Fruit fly (Drosophila melanogaster): ENCODE results near the gene rod.

rod gene

DNA sequence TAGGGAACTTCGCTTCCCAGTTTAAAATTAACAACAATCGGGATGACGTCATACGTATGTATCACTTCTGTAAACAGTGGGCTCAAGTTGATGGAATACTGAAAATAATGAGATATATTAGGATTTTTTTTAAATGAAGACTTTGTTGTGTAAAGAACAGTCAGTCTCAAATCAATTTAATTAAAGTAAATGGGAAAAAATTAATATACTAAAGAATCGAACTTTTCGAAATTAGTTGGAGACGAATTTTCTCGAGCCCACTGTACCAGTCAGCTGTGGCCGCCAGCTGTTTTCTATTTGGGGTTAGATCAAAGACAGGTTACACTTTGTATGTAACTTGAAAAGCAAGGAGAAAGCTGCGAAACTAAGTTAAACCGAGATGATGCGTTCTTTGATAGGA, 7.6 kb downstream of the rod start, which contains the start of gene CG1635 (continued):
- TF ChIP-seq CG6163 (GFP tag; IDR thresholded peaks at IDR 0.05) (peak; percentile 99), CG11762 (GFP tag; optimal IDR thresholded peaks at IDR 0.05; ENCODE audit: insufficient read depth) (peak; percentile 97), CG15336 (GFP tag; IDR thresholded peaks at IDR 0.05) (peak; percentile 100), eg (GFP tag; IDR thresholded peaks at IDR 0.05) (peak; percentile 100), Hr39 (GFP tag; optimal IDR thresholded peaks at IDR 0.05) (peak; percentile 98), lz (GFP tag; optimal IDR thresholded peaks at IDR 0.05) (peak; percentile 99), Eip75B (GFP tag; optimal IDR thresholded peaks at IDR 0.05) (peak; percentile 97), Smox (GFP tag; optimal IDR thresholded peaks at IDR 0.05) (peak; percentile 97), dsx (GFP tag; optimal IDR thresholded peaks at IDR 0.05; ENCODE audit: poor library complexity, severe bottlenecking) (peak; percentile 87), Lpt (GFP tag; optimal IDR thresholded peaks at IDR 0.05) (peak; percentile 99), achi (GFP tag; optimal IDR thresholded peaks at IDR 0.05) (peak; percentile 99), Hr4 (GFP tag; optimal IDR thresholded peaks at IDR 0.05) (peak; percentile 100), CG6276 (GFP tag; optimal IDR thresholded peaks at IDR 0.05) (peak; percentile 100), CG6854 (GFP tag; optimal IDR thresholded peaks at IDR 0.05) (peak; percentile 97), CG16779 (tag; optimal IDR thresholded peaks at IDR 0.05) (peak; percentile 94), CG6808 (GFP tag; optimal IDR thresholded peaks at IDR 0.05) (peak; percentile 94), CG3032 (tag; optimal IDR thresholded peaks at IDR 0.05) (peak; percentile 97), Sox14 (GFP tag; optimal IDR thresholded peaks at IDR 0.05) (peak; percentile 99), topi (GFP tag; optimal IDR thresholded peaks at IDR 0.05) (peak; percentile 98), pdm3 (GFP tag; optimal IDR thresholded peaks at IDR 0.05) (peak; percentile 98), CG11294 (GFP tag; IDR thresholded peaks at IDR 0.05) (peak; percentile 99), spab (GFP tag; optimal IDR thresholded peaks at IDR 0.05) (peak; percentile 94), svp (GFP tag) (peak; percentile 100), CG3919 (GFP tag; optimal IDR thresholded peaks at IDR 0.05) (peak; percentile 98), vri (GFP tag; optimal IDR thresholded peaks at IDR 0.05) (peak; percentile 98), fd59A (GFP tag; optimal IDR thresholded peaks at IDR 0.05) (peak; percentile 91), CG31627 (GFP tag; optimal IDR thresholded peaks at IDR 0.05) (peak; percentile 97), esn (GFP tag; optimal IDR thresholded peaks at IDR 0.05) (peak; percentile 99), fd85E (GFP tag; optimal IDR thresholded peaks at IDR 0.05) (peak; percentile 93), Gug (GFP tag; IDR thresholded peaks at IDR 0.05) (peak; percentile 99), CG11902 (GFP tag; optimal IDR thresholded peaks at IDR 0.05) (peak; percentile 86), dac (GFP tag; optimal IDR thresholded peaks at IDR 0.05) (peak; percentile 98), CG8119 (GFP tag; IDR thresholded peaks at IDR 0.05) (peak; percentile 100), CG4318 (GFP tag; optimal IDR thresholded peaks at IDR 0.05) (no peak)

DNA sequence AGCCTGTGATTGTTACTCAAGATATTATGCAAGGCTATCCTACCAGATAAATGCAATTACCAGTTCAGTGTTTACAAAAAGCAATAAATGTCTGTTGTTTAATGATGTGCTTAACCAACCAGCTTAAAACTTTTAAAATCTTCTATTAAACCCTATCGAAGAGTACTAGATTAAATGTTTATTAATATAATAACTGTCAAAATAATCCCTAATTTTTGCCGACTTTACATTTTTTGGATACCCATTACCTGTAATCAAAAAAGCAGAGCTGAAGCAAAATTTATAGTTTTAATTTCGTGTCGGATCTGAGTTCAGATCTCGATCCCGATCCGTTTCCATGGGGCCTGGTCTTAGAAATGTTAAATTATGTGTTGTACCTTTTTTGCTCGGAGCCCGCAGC, 9.5 kb downstream of the rod start, which contains the start of gene CG1638:
CG1638 (plus strand) TSS at position 301 of the 400 bp plus-strand sequence.
- TF ChIP-seq Sox15 (GFP tag; optimal IDR thresholded peaks at IDR 0.05) (no peak), CG3919 (GFP tag; optimal IDR thresholded peaks at IDR 0.05) (no peak), CG11294 (GFP tag; IDR thresholded peaks at IDR 0.05) (no peak), Ets96B (tag; optimal IDR thresholded peaks at IDR 0.05) (no peak), CG16779 (tag; optimal IDR thresholded peaks at IDR 0.05) (no peak), CG11902 (GFP tag; optimal IDR thresholded peaks at IDR 0.05) (no peak)

DNA sequence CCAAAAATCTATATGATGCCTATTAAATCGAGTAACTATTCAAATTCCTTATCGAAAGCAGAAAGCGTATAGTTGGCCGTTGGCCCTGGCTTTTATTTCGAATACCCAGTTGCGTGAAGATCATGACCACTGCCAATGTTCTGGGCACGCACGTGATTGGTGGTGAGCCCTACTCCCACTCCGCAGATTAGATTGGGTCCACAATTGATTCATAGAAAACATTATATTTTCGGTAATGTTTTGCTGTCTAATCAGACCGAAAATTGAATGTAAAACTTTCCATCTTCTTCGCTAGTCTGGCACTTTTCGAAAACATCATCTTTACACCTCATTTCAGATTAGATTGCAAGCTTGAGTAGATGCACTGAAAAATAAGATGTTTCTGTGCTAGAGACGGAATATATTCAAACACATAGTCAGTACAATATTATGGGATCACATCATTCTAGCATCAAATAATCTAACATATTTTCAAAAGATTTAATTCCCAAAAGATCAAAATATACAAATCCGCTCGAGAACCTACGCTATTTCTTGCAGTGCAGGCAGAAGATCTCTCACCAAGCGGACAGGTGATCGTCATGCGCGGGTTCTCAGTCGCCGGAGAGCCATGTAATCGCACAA, 11.6 kb downstream of the rod start, which contains the start of gene CG1774:
CG1774 (plus strand) TSS at position 548 of the 624 bp plus-strand sequence.
- TF ChIP-seq CG1621 (tag; optimal IDR thresholded peaks at IDR 0.05) (no peak), CG32006 (GFP tag; optimal IDR thresholded peaks at IDR 0.05) (no peak), acj6 (GFP tag; optimal IDR thresholded peaks at IDR 0.05) (peak; percentile 50), CG3032 (tag; optimal IDR thresholded peaks at IDR 0.05) (peak; percentile 1), Hr39 (GFP tag; optimal IDR thresholded peaks at IDR 0.05) (peak; percentile 65), topi (GFP tag; optimal IDR thresholded peaks at IDR 0.05) (peak; percentile 69), Hr38 (GFP tag; optimal IDR thresholded peaks at IDR 0.05) (no peak), CG6792 (GFP tag; optimal IDR thresholded peaks at IDR 0.05) (peak; percentile 42), esn (GFP tag; optimal IDR thresholded peaks at IDR 0.05) (peak; percentile 64), Met (GFP tag; optimal IDR thresholded peaks at IDR 0.05) (peak; percentile 58), fd85E (GFP tag; optimal IDR thresholded peaks at IDR 0.05) (no peak), CG11294 (GFP tag; IDR thresholded peaks at IDR 0.05) (peak; percentile 60; the same call in 1 of the 2 replicates), Eip78C (GFP tag) (peak; percentile 86), CG34406 (GFP tag; optimal IDR thresholded peaks at IDR 0.05) (peak; percentile 28), lz (GFP tag; optimal IDR thresholded peaks at IDR 0.05) (peak; percentile 71), net (GFP tag; optimal IDR thresholded peaks at IDR 0.05) (no peak), CG8119 (GFP tag; IDR thresholded peaks at IDR 0.05) (peak; percentile 59), fd59A (GFP tag; optimal IDR thresholded peaks at IDR 0.05) (no peak), CG15336 (GFP tag; IDR thresholded peaks at IDR 0.05) (peak; percentile 79), Eip75B (GFP tag; optimal IDR thresholded peaks at IDR 0.05) (peak; percentile 53), svp (GFP tag) (peak; percentile 89), CG8632 (GFP tag; optimal IDR thresholded peaks at IDR 0.05) (peak; percentile 7), spab (GFP tag; optimal IDR thresholded peaks at IDR 0.05) (no peak), Sox14 (GFP tag; optimal IDR thresholded peaks at IDR 0.05) (peak; percentile 39), eg (GFP tag; IDR thresholded peaks at IDR 0.05) (peak; percentile 76), CG16779 (tag; optimal IDR thresholded peaks at IDR 0.05) (peak; percentile 39)
